Worm (Caenorhabditis elegans) whole organism, young adult: ENCODE results near the gene srg-64.

Source experiments
- D2030.7 ChIP-seq: fragments of 200-800 bp; sonication (Bioruptor generic); IDR thresholded peaks from 2 replicates; pipeline ENCODE4 v1.3.6; 2022; ENCODE audit warnings: missing genetic modification reagents, missing genetic modification characterization, missing compliant biosample characterization
- F10E7.11 ChIP-seq: sonication (generic microtip); optimal IDR thresholded peaks from 2 replicates; lab custom pipeline; 2017; ENCODE audit warnings: mild to moderate bottlenecking, missing genetic modification characterization, moderate library complexity, missing compliant biosample characterization
- F37B4.10 ChIP-seq: fragments of 200-800 bp; sonication (Bioruptor generic); IDR thresholded peaks from 2 replicates; pipeline ENCODE4 v1.3.6; 2022; ENCODE audit warnings: missing genetic modification characterization, missing compliant biosample characterization
- F52B5.7 ChIP-seq: sonication (generic microtip); optimal IDR thresholded peaks from 2 replicates; lab custom pipeline; 2016; ENCODE audit warnings: mild to moderate bottlenecking, missing genetic modification characterization, missing compliant biosample characterization
- F55B11.4 ChIP-seq: sonication (generic microtip); optimal IDR thresholded peaks from 2 replicates; lab custom pipeline; 2016; ENCODE audit warnings: missing compliant biosample characterization, missing genetic modification characterization, borderline replicate concordance; ENCODE audit not compliant: insufficient read depth
- F57A8.1 ChIP-seq: fragments of 200-800 bp; sonication (Bioruptor generic); optimal IDR thresholded peaks from 2 replicates; lab custom pipeline; 2018; ENCODE audit warnings: mild to moderate bottlenecking, missing genetic modification characterization, moderate library complexity, missing compliant biosample characterization
- F57C9.4 ChIP-seq: sonication (generic microtip); optimal IDR thresholded peaks from 2 replicates; lab custom pipeline; 2017; ENCODE audit warnings: mild to moderate bottlenecking, missing genetic modification characterization, missing compliant biosample characterization
- T26A5.8 ChIP-seq: sonication (generic microtip); optimal IDR thresholded peaks from 2 replicates; lab custom pipeline; 2016; ENCODE audit warnings: missing genetic modification characterization, missing compliant biosample characterization
- Y53G8AR.9 ChIP-seq: fragments of 200-800 bp; sonication (Bioruptor generic); conservative IDR thresholded peaks from 2 replicates; pipeline ENCODE4 v1.3.6; 2022; ENCODE audit warnings: missing genetic modification reagents, missing genetic modification characterization, missing compliant biosample characterization
- Y79H2A.3 ChIP-seq: fragments of 200-800 bp; sonication (Bioruptor generic); conservative IDR thresholded peaks from 2 replicates; pipeline ENCODE4 v1.3.6; 2022; ENCODE audit warnings: missing genetic modification reagents, missing genetic modification characterization, missing compliant biosample characterization
- akir-1 ChIP-seq: fragments of 200-800 bp; sonication (Bioruptor generic); optimal IDR thresholded peaks from 2 replicates; lab custom pipeline; 2018; ENCODE audit warnings: mild to moderate bottlenecking, missing genetic modification characterization, moderate library complexity, missing compliant biosample characterization
- ama-1 ChIP-seq, 3 experiments: fragments of 150-350 bp in 1 of 3; sonication (generic microtip) in 2 of 3; optimal IDR thresholded peaks; 2 replicates each; lab custom pipeline; 2014 to 2018; ENCODE audit warnings: missing biosample characterization in 2 of 3, missing genetic modification characterization in 2 of 3, missing genetic modification reagents in 2 of 3
- attf-3 ChIP-seq: fragments of 200-800 bp; sonication (Bioruptor generic); conservative IDR thresholded peaks from 2 replicates; pipeline ENCODE4 v1.3.6; 2022; ENCODE audit warnings: missing genetic modification reagents, missing genetic modification characterization, missing compliant biosample characterization
- ccch-3 ChIP-seq: fragments of 200-800 bp; sonication (Bioruptor generic); optimal IDR thresholded peaks from 2 replicates; lab custom pipeline; 2018; ENCODE audit warnings: mild to moderate bottlenecking, missing genetic modification characterization, missing compliant biosample characterization
- ceh-100 ChIP-seq: fragments of 200-800 bp; sonication (Bioruptor generic); IDR thresholded peaks from 2 replicates; pipeline ENCODE4 v1.3.6; 2022; ENCODE audit warnings: missing genetic modification reagents, missing genetic modification characterization, missing compliant biosample characterization
- ceh-91 ChIP-seq: fragments of 200-800 bp; sonication (Bioruptor generic); IDR thresholded peaks from 2 replicates; pipeline ENCODE4 v1.3.6; 2022; ENCODE audit warnings: missing genetic modification reagents, missing genetic modification characterization, missing compliant biosample characterization
- die-1 ChIP-seq: sonication (generic microtip); optimal IDR thresholded peaks from 2 replicates; lab custom pipeline; 2016; ENCODE audit warnings: missing genotype, mild to moderate bottlenecking, missing genetic modification characterization, missing compliant biosample characterization
- dpff-1 ChIP-seq: sonication (generic microtip); optimal IDR thresholded peaks from 2 replicates; lab custom pipeline; 2017; ENCODE audit warnings: mild to moderate bottlenecking, missing genetic modification characterization, missing compliant biosample characterization
- dpl-1 ChIP-seq: fragments of 150-350 bp; optimal IDR thresholded peaks from 2 replicates; lab custom pipeline; 2014; ENCODE audit warnings: missing biosample characterization, missing genetic modification reagents, missing genetic modification characterization
- ekl-4 ChIP-seq: fragments of 200-800 bp; sonication (Bioruptor generic); IDR thresholded peaks from 2 replicates; pipeline ENCODE4 v1.3.6; 2022; ENCODE audit warnings: missing genetic modification reagents, missing genetic modification characterization, missing compliant biosample characterization
- fkh-3 ChIP-seq: sonication (generic microtip); optimal IDR thresholded peaks from 2 replicates; lab custom pipeline; 2016; ENCODE audit warnings: mild to moderate bottlenecking, missing genetic modification characterization, missing compliant biosample characterization
- gei-17 ChIP-seq: fragments of 200-800 bp; sonication (Bioruptor generic); optimal IDR thresholded peaks from 2 replicates; lab custom pipeline; 2018; ENCODE audit warnings: mild to moderate bottlenecking, missing genetic modification characterization, missing compliant biosample characterization
- hlh-12 ChIP-seq: sonication (generic microtip); optimal IDR thresholded peaks from 2 replicates; lab custom pipeline; 2016; ENCODE audit warnings: missing genetic modification characterization, missing compliant biosample characterization
- hsf-1 ChIP-seq: fragments of 200-800 bp; sonication (Bioruptor generic); IDR thresholded peaks from 2 replicates; pipeline ENCODE4 v1.3.6; 2022; ENCODE audit warnings: missing genetic modification reagents, missing genetic modification characterization, missing compliant biosample characterization
- lag-1 ChIP-seq: fragments of 200-800 bp; sonication (Bioruptor generic); IDR thresholded peaks from 2 replicates; pipeline ENCODE4 v1.3.6; 2022; ENCODE audit warnings: missing genetic modification reagents, missing genetic modification characterization, missing compliant biosample characterization
- let-607 ChIP-seq, 2 experiments: fragments of 200-800 bp in 1 of 2; sonication (Bioruptor generic) in 1 of 2; sonication (generic microtip) in 1 of 2; optimal IDR thresholded peaks; 2 replicates each; lab custom pipeline; 2016 to 2018; ENCODE audit warnings: mild to moderate bottlenecking in 2 of 2, missing compliant biosample characterization in 2 of 2, missing genetic modification characterization in 2 of 2, moderate library complexity in 2 of 2, missing genotype in 1 of 2
- lin-54 ChIP-seq: fragments of 200-800 bp; sonication (Bioruptor generic); optimal IDR thresholded peaks from 2 replicates; lab custom pipeline; 2018; ENCODE audit warnings: mild to moderate bottlenecking, missing genetic modification characterization, missing compliant biosample characterization
- madf-8 ChIP-seq: fragments of 200-800 bp; sonication (Bioruptor generic); conservative IDR thresholded peaks from 2 replicates; pipeline ENCODE4 v1.3.6; 2022; ENCODE audit warnings: missing genetic modification reagents, missing genetic modification characterization, missing compliant biosample characterization
- mxl-1 ChIP-seq: sonication (generic microtip); optimal IDR thresholded peaks from 2 replicates; lab custom pipeline; 2016; ENCODE audit warnings: missing genetic modification characterization, missing compliant biosample characterization
- nfyb-1 ChIP-seq: fragments of 200-800 bp; sonication (Bioruptor generic); IDR thresholded peaks from 2 replicates; pipeline ENCODE4 v1.3.6; 2022; ENCODE audit warnings: missing genetic modification reagents, missing genetic modification characterization, missing compliant biosample characterization
- nhr-120 ChIP-seq: fragments of 200-800 bp; sonication (Bioruptor generic); IDR thresholded peaks from 2 replicates; pipeline ENCODE4 v1.3.6; 2022; ENCODE audit warnings: missing genetic modification characterization, missing compliant biosample characterization
- nhr-27 ChIP-seq: fragments of 200-800 bp; sonication (Bioruptor generic); optimal IDR thresholded peaks from 2 replicates; lab custom pipeline; 2018; ENCODE audit warnings: mild to moderate bottlenecking, missing genetic modification characterization, moderate library complexity, missing compliant biosample characterization
- pbrm-1 ChIP-seq: fragments of 200-800 bp; sonication (Bioruptor generic); IDR thresholded peaks from 2 replicates; pipeline ENCODE4 v1.3.6; 2022; ENCODE audit warnings: missing genetic modification reagents, missing genetic modification characterization, missing compliant biosample characterization
- rcor-1 ChIP-seq: fragments of 200-800 bp; sonication (Bioruptor generic); IDR thresholded peaks from 2 replicates; pipeline ENCODE4 v1.3.6; 2022; ENCODE audit warnings: missing genetic modification reagents, missing genetic modification characterization, missing compliant biosample characterization
- sdz-38 ChIP-seq: sonication (generic microtip); optimal IDR thresholded peaks from 2 replicates; lab custom pipeline; 2016; ENCODE audit warnings: missing genotype, missing genetic modification characterization, missing compliant biosample characterization
- snpc-3.4 ChIP-seq: sonication (generic microtip); optimal IDR thresholded peaks from 2 replicates; lab custom pipeline; 2017; ENCODE audit warnings: missing genetic modification characterization, mild to moderate bottlenecking, missing compliant biosample characterization, antibody characterized with exemption, moderate library complexity, missing genotype, missing genetic modification reagents
- tbp1 ChIP-seq: fragments of 200-800 bp; sonication (Bioruptor generic); optimal IDR thresholded peaks from 2 replicates; lab custom pipeline; 2018; ENCODE audit warnings: mild to moderate bottlenecking, missing genetic modification characterization, missing compliant biosample characterization
- tbx-9 ChIP-seq: sonication (generic microtip); optimal IDR thresholded peaks from 2 replicates; lab custom pipeline; 2016; ENCODE audit warnings: borderline replicate concordance, missing genetic modification characterization, inconsistent platforms, missing compliant biosample characterization
- unc-130 ChIP-seq: sonication (generic microtip); optimal IDR thresholded peaks from 2 replicates; lab custom pipeline; 2016; ENCODE audit warnings: missing genetic modification reagents, missing genetic modification characterization, missing compliant biosample characterization
- unc-62 ChIP-seq: fragments of 150-350 bp; optimal IDR thresholded peaks from 2 replicates; lab custom pipeline; 2014; ENCODE audit warnings: missing biosample characterization, missing genetic modification reagents, missing genetic modification characterization
- zfh-2 ChIP-seq: fragments of 200-800 bp; sonication (Bioruptor generic); conservative IDR thresholded peaks from 2 replicates; pipeline ENCODE4 v1.3.6; 2022; ENCODE audit warnings: missing genetic modification reagents, missing genetic modification characterization, missing compliant biosample characterization
- ztf-18 ChIP-seq: sonication (generic microtip); optimal IDR thresholded peaks from 2 replicates; lab custom pipeline; 2016; ENCODE audit warnings: missing genotype, mild to moderate bottlenecking, missing genetic modification characterization, missing compliant biosample characterization
- ztf-22 ChIP-seq: fragments of 200-800 bp; sonication (Bioruptor generic); optimal IDR thresholded peaks from 2 replicates; lab custom pipeline; 2018; ENCODE audit warnings: mild to moderate bottlenecking, missing genetic modification characterization, moderate library complexity, missing compliant biosample characterization

The srg-64 gene

ce11 chrX:15747814-15748213 lies 7.4 kb upstream of the srg-64 start (continued):
- no peak for TF ChIP-seq unc-62 (GFP tag; lab: Kevin White, UChicago)
- TF ChIP-seq hlh-12, result no peak
- TF ChIP-seq rcor-1 (GFP tag; lab: Robert Waterston, UW), result 0 out of 2 replicates have a peak, but pooled peaks have one; percentile 34
- TF ChIP-seq akir-1 (GFP tag; lab: Kevin White, UChicago), result no peak
- TF ChIP-seq dpff-1 (tag; lab: Kevin White, UChicago), result no peak
- TF ChIP-seq D2030.7 (GFP tag; lab: Robert Waterston, UW), result peak; percentile 36; the same call in 1 of the 2 replicates
- TF ChIP-seq snpc-3.4, result no peak
- peak; percentile 72 for TF ChIP-seq nfyb-1 (GFP tag; lab: Robert Waterston, UW)
- TF ChIP-seq die-1 (tag; lab: Kevin White, UChicago), result no peak
- TF ChIP-seq F37B4.10 (GFP tag; lab: Robert Waterston, UW), result no peak
- TF ChIP-seq zfh-2 (GFP tag; lab: Robert Waterston, UW), result no peak
- no peak for TF ChIP-seq fkh-3 (tag; lab: Kevin White, UChicago)
- no peak for TF ChIP-seq Y79H2A.3 (GFP tag; lab: Robert Waterston, UW)
- no peak for TF ChIP-seq ekl-4 (GFP tag; lab: Robert Waterston, UW)
- TF ChIP-seq F52B5.7 (tag; lab: Kevin White, UChicago), result no peak
- no peak for TF ChIP-seq pbrm-1 (GFP tag; lab: Robert Waterston, UW)
- TF ChIP-seq lin-54 (GFP tag; lab: Kevin White, UChicago), result no peak
- TF ChIP-seq sdz-38 (tag; lab: Kevin White, UChicago), result no peak
- peak; percentile 80 for TF ChIP-seq tbp1 (GFP tag; lab: Kevin White, UChicago)
- TF ChIP-seq F10E7.11, result no peak
- no peak for TF ChIP-seq hsf-1
- TF ChIP-seq ceh-91, result no peak
- no peak for TF ChIP-seq nhr-27 (tag; lab: Kevin White, UChicago)
- TF ChIP-seq gei-17 (GFP tag; lab: Kevin White, UChicago), result no peak
- TF ChIP-seq nhr-120 (GFP tag; lab: Robert Waterston, UW), result no peak
- TF ChIP-seq let-607 (tag; optimal IDR thresholded peaks at IDR 0.05; lab: Kevin White, UChicago), result no peak
- no peak for TF ChIP-seq mxl-1 (tag; lab: Kevin White, UChicago)
- TF ChIP-seq F57C9.4 (tag; lab: Kevin White, UChicago), result no peak
- no peak for TF ChIP-seq ccch-3 (GFP tag; lab: Kevin White, UChicago)
- TF ChIP-seq madf-8 (GFP tag; lab: Robert Waterston, UW), result peak; percentile 10; the same call in 1 of the 2 replicates
- no peak for TF ChIP-seq Y53G8AR.9 (GFP tag; lab: Robert Waterston, UW)
- no peak for TF ChIP-seq F55B11.4 (tag; lab: Kevin White, UChicago)
- 0 out of 2 replicates have a peak, but pooled peaks have one; percentile 10 for TF ChIP-seq ceh-100 (GFP tag; lab: Robert Waterston, UW)
- no peak for TF ChIP-seq attf-3
- TF ChIP-seq ztf-18 (tag; lab: Kevin White, UChicago), result no peak
- no peak for TF ChIP-seq dpl-1
- no peak for TF ChIP-seq tbx-9 (tag; lab: Kevin White, UChicago)
- no peak for TF ChIP-seq lag-1 (GFP tag; lab: Robert Waterston, UW)
- no peak for TF ChIP-seq F57A8.1 (GFP tag; lab: Kevin White, UChicago)
- no peak for TF ChIP-seq ztf-22
- TF ChIP-seq unc-130 (GFP tag; lab: Kevin White, UChicago), result no peak
- TF ChIP-seq ama-1 (optimal IDR thresholded peaks at IDR 0.05; lab: Kevin White, UChicago), result no peak
- TF ChIP-seq ama-1 (GFP tag; optimal IDR thresholded peaks at IDR 0.05; lab: Kevin White, UChicago), result no peak
- TF ChIP-seq T26A5.8 (tag; lab: Kevin White, UChicago), result no peak
